Fruit fly (Drosophila melanogaster) whole organism, embryonic: ENCODE measurements around the gene Src64B.
A peak's percentile ranks its signal among the peaks of the same experiment; 100 is the strongest.

Source experiments
- Ada2b ChIP-seq: fragments of 200-800 bp; sonication (Bioruptor generic); IDR thresholded peaks from 2 replicates; pipeline ENCODE4 v1.3.6; 2022; ENCODE audit warnings: missing biosample characterization, missing genetic modification characterization
- BEAF-32 ChIP-seq: fragments of 200-800 bp; sonication (Bioruptor generic); optimal IDR thresholded peaks from 3 replicates; lab custom pipeline; 2017; ENCODE audit warnings: missing biosample characterization, missing genetic modification characterization, mild to moderate bottlenecking, moderate library complexity, missing genetic modification reagents
- Bgb ChIP-seq: fragments of 200-800 bp; sonication (Bioruptor generic); IDR thresholded peaks from 2 replicates; pipeline ENCODE4 v1.3.6; 2022; ENCODE audit warnings: missing biosample characterization, missing genetic modification characterization; ENCODE audit not compliant: partially characterized antibody
- CG15011 ChIP-seq: fragments of 200-800 bp; sonication (Bioruptor generic); optimal IDR thresholded peaks from 3 replicates; lab custom pipeline; 2018; ENCODE audit warnings: missing biosample characterization, mild to moderate bottlenecking, missing genetic modification characterization
- CG15073 ChIP-seq: fragments of 200-800 bp; sonication (Bioruptor generic); optimal IDR thresholded peaks from 2 replicates; lab custom pipeline; 2016; ENCODE audit warnings: missing biosample characterization, missing genetic modification characterization
- CG15514 ChIP-seq: fragments of 200-800 bp; sonication (Bioruptor generic); optimal IDR thresholded peaks from 3 replicates; lab custom pipeline; 2017; ENCODE audit warnings: missing biosample characterization, missing genetic modification characterization, mild to moderate bottlenecking, moderate library complexity, missing genetic modification reagents
- CG1603 ChIP-seq: fragments of 200-800 bp; sonication (Bioruptor generic); optimal IDR thresholded peaks from 2 replicates; lab custom pipeline; 2019; ENCODE audit warnings: missing biosample characterization, mild to moderate bottlenecking, missing genetic modification characterization, moderate library complexity
- CG16815 ChIP-seq: fragments of 200-800 bp; sonication (Bioruptor generic); optimal IDR thresholded peaks from 3 replicates; lab custom pipeline; 2017; ENCODE audit warnings: missing biosample characterization, mild to moderate bottlenecking, missing genetic modification characterization
- CG4360 ChIP-seq: fragments of 200-800 bp; sonication (Bioruptor generic); IDR thresholded peaks from 2 replicates; pipeline ENCODE4 v1.3.6; 2022; ENCODE audit warnings: missing biosample characterization, missing genetic modification characterization
- CG4707 ChIP-seq: fragments of 200-800 bp; sonication (Bioruptor generic); optimal IDR thresholded peaks from 2 replicates; lab custom pipeline; 2018; ENCODE audit warnings: missing biosample characterization, mild to moderate bottlenecking, missing genetic modification characterization, moderate library complexity
- CG5180 ChIP-seq: fragments of 200-800 bp; sonication (Bioruptor generic); optimal IDR thresholded peaks from 3 replicates; lab custom pipeline; 2017; ENCODE audit warnings: missing biosample characterization, missing genetic modification characterization, mild to moderate bottlenecking, moderate library complexity, missing genetic modification reagents
- CG5245 ChIP-seq: fragments of 200-800 bp; sonication (Bioruptor generic); optimal IDR thresholded peaks from 3 replicates; lab custom pipeline; 2016; ENCODE audit warnings: missing biosample characterization, missing genetic modification characterization
- CG6791 ChIP-seq: fragments of 200-800 bp; sonication (Bioruptor generic); IDR thresholded peaks from 3 replicates; pipeline ENCODE4 v1.3.6; 2022; ENCODE audit warnings: missing biosample characterization, missing genetic modification characterization; ENCODE audit not compliant: partially characterized antibody
- CG7839 ChIP-seq: fragments of 200-800 bp; sonication (Bioruptor generic); optimal IDR thresholded peaks from 3 replicates; lab custom pipeline; 2018; ENCODE audit warnings: missing biosample characterization, mild to moderate bottlenecking, missing genetic modification characterization, moderate library complexity
- CG7963 ChIP-seq: fragments of 200-800 bp; sonication (Bioruptor generic); IDR thresholded peaks from 3 replicates; pipeline ENCODE4 v1.3.6; 2022; ENCODE audit warnings: missing biosample characterization, missing genetic modification characterization; ENCODE audit not compliant: partially characterized antibody
- CG9609 ChIP-seq: fragments of 200-800 bp; sonication (Bioruptor generic); optimal IDR thresholded peaks from 3 replicates; lab custom pipeline; 2016; ENCODE audit warnings: missing biosample characterization, missing genetic modification characterization
- CG9932 ChIP-seq: fragments of 200-800 bp; sonication (Bioruptor generic); IDR thresholded peaks from 2 replicates; pipeline ENCODE4 v1.3.6; 2022; ENCODE audit warnings: missing biosample characterization, missing genetic modification characterization
- CkIIα-i1 ChIP-seq: fragments of 200-800 bp; sonication (Bioruptor generic); IDR thresholded peaks from 2 replicates; pipeline ENCODE4 v1.3.6; 2022; ENCODE audit warnings: missing biosample characterization, missing genetic modification characterization
- Dip3 ChIP-seq: fragments of 200-800 bp; sonication (Bioruptor generic); optimal IDR thresholded peaks from 3 replicates; lab custom pipeline; 2016; ENCODE audit warnings: missing biosample characterization, missing genetic modification characterization
- Dll ChIP-seq: fragments of 200-800 bp; sonication (Bioruptor generic); IDR thresholded peaks from 4 replicates; pipeline ENCODE4 v1.3.6; 2022; ENCODE audit warnings: missing biosample characterization, missing genetic modification characterization; ENCODE audit not compliant: partially characterized antibody
- E2f2 ChIP-seq: fragments of 200-800 bp; sonication (Bioruptor generic); IDR thresholded peaks from 2 replicates; pipeline ENCODE4 v1.3.6; 2022; ENCODE audit warnings: missing biosample characterization, missing genetic modification characterization
- Fer1 ChIP-seq: fragments of 200-800 bp; sonication (Bioruptor generic); optimal IDR thresholded peaks from 2 replicates; lab custom pipeline; 2017; ENCODE audit warnings: missing biosample characterization, mild to moderate bottlenecking, missing genetic modification characterization
- GATAe ChIP-seq: fragments of 200-800 bp; sonication (Bioruptor generic); conservative IDR thresholded peaks from 2 replicates; pipeline ENCODE4 v1.3.6; 2022; ENCODE audit warnings: missing biosample characterization, missing genetic modification characterization
- H2.0 ChIP-seq: fragments of 200-800 bp; sonication (Bioruptor generic); IDR thresholded peaks from 2 replicates; pipeline ENCODE4 v1.3.6; 2022; ENCODE audit warnings: missing biosample characterization, missing genetic modification characterization
- Hand ChIP-seq: fragments of 200-800 bp; sonication (Bioruptor generic); optimal IDR thresholded peaks from 2 replicates; lab custom pipeline; 2017; ENCODE audit warnings: mild to moderate bottlenecking, missing biosample characterization, missing genetic modification reagents, missing genetic modification characterization
- HmgD ChIP-seq: fragments of 200-800 bp; sonication (Bioruptor generic); optimal IDR thresholded peaks from 3 replicates; lab custom pipeline; 2016; ENCODE audit warnings: missing biosample characterization, missing genetic modification characterization
- Hsf ChIP-seq: fragments of 200-800 bp; sonication (Bioruptor generic); optimal IDR thresholded peaks from 3 replicates; lab custom pipeline; 2016; ENCODE audit warnings: missing biosample characterization, missing genetic modification characterization
- Lhr ChIP-seq: fragments of 200-800 bp; sonication (Bioruptor generic); optimal IDR thresholded peaks from 3 replicates; lab custom pipeline; 2017; ENCODE audit warnings: mild to moderate bottlenecking, missing biosample characterization, missing genetic modification reagents, missing genetic modification characterization
- Lim3 ChIP-seq: fragments of 200-800 bp; sonication (Bioruptor generic); IDR thresholded peaks from 2 replicates; pipeline ENCODE4 v1.3.6; 2022; ENCODE audit warnings: missing biosample characterization, missing genetic modification characterization
- NK7.1 ChIP-seq: fragments of 200-800 bp; sonication (Bioruptor generic); optimal IDR thresholded peaks from 3 replicates; lab custom pipeline; 2016; ENCODE audit warnings: missing biosample characterization, missing genetic modification characterization
- Nf-YA ChIP-seq: fragments of 200-800 bp; sonication (Bioruptor generic); IDR thresholded peaks from 2 replicates; pipeline ENCODE4 v1.3.6; 2022; ENCODE audit warnings: missing biosample characterization, missing genetic modification characterization
- Scr ChIP-seq: fragments of 200-800 bp; sonication (Bioruptor generic); IDR thresholded peaks from 2 replicates; pipeline ENCODE4 v1.3.6; 2022; ENCODE audit warnings: missing biosample characterization, missing genetic modification characterization; ENCODE audit not compliant: partially characterized antibody
- Side ChIP-seq: fragments of 200-800 bp; sonication (Bioruptor generic); optimal IDR thresholded peaks from 2 replicates; lab custom pipeline; 2016; ENCODE audit warnings: missing biosample characterization, missing genetic modification characterization
- ab ChIP-seq: fragments of 200-800 bp; sonication (Bioruptor generic); optimal IDR thresholded peaks from 2 replicates; lab custom pipeline; 2016; ENCODE audit warnings: missing biosample characterization, missing genetic modification characterization
- al ChIP-seq: fragments of 200-800 bp; sonication (Bioruptor generic); IDR thresholded peaks from 2 replicates; pipeline ENCODE4 v1.3.6; 2022; ENCODE audit warnings: missing biosample characterization, missing genetic modification characterization
- bcd ChIP-seq: fragments of 200-800 bp; sonication (Bioruptor generic); optimal IDR thresholded peaks from 2 replicates; lab custom pipeline; 2017; ENCODE audit warnings: missing biosample characterization, mild to moderate bottlenecking, missing genetic modification characterization
- chn ChIP-seq: fragments of 200-800 bp; sonication (Bioruptor generic); optimal IDR thresholded peaks from 2 replicates; lab custom pipeline; 2016; ENCODE audit warnings: missing biosample characterization, missing genetic modification characterization
- ems ChIP-seq: fragments of 200-800 bp; sonication (Bioruptor generic); optimal IDR thresholded peaks from 3 replicates; lab custom pipeline; 2016; ENCODE audit warnings: missing biosample characterization, missing genetic modification characterization
- ftz-f1 ChIP-seq: fragments of 200-800 bp; sonication (Bioruptor generic); optimal IDR thresholded peaks from 2 replicates; lab custom pipeline; 2016; ENCODE audit warnings: missing biosample characterization, missing genetic modification characterization
- gem ChIP-seq: fragments of 200-800 bp; sonication (Bioruptor generic); optimal IDR thresholded peaks from 2 replicates; lab custom pipeline; 2019; ENCODE audit warnings: missing biosample characterization, mild to moderate bottlenecking, missing genetic modification characterization, moderate library complexity
- kay ChIP-seq: fragments of 200-800 bp; sonication (Bioruptor generic); optimal IDR thresholded peaks from 2 replicates; lab custom pipeline; 2016; ENCODE audit warnings: missing biosample characterization, missing genetic modification characterization
- nmo ChIP-seq: fragments of 200-800 bp; sonication (Bioruptor generic); optimal IDR thresholded peaks from 2 replicates; lab custom pipeline; 2018; ENCODE audit warnings: missing biosample characterization, mild to moderate bottlenecking, missing genetic modification characterization, moderate library complexity
- sens ChIP-seq: fragments of 200-800 bp; sonication (Bioruptor generic); peaks from one replicate; lab custom pipeline; 2016; ENCODE audit warnings: missing biosample characterization, missing genetic modification characterization
- seq ChIP-seq: fragments of 200-800 bp; sonication (Bioruptor generic); IDR thresholded peaks from 2 replicates; pipeline ENCODE4 v1.3.6; 2022; ENCODE audit warnings: missing biosample characterization, missing genetic modification characterization
- stwl ChIP-seq: fragments of 200-800 bp; sonication (Bioruptor generic); optimal IDR thresholded peaks from 3 replicates; lab custom pipeline; 2018; ENCODE audit warnings: missing biosample characterization, mild to moderate bottlenecking, missing genetic modification characterization, moderate library complexity
- trh ChIP-seq: fragments of 200-800 bp; sonication (Bioruptor generic); optimal IDR thresholded peaks from 2 replicates; lab custom pipeline; 2016; ENCODE audit warnings: missing biosample characterization, missing genetic modification characterization
- tup ChIP-seq: fragments of 200-800 bp; sonication (Bioruptor generic); optimal IDR thresholded peaks from 2 replicates; lab custom pipeline; 2016; ENCODE audit warnings: missing biosample characterization, mild to moderate bottlenecking, missing genetic modification characterization, moderate library complexity
- unc-4 ChIP-seq: fragments of 200-800 bp; sonication (Bioruptor generic); IDR thresholded peaks from 2 replicates; pipeline ENCODE4 v1.3.6; 2022; ENCODE audit warnings: missing biosample characterization, missing genetic modification characterization; ENCODE audit not compliant: partially characterized antibody
- vvl ChIP-seq: fragments of 200-800 bp; sonication (Bioruptor generic); IDR thresholded peaks from 2 replicates; pipeline ENCODE4 v1.3.6; 2022; ENCODE audit warnings: missing biosample characterization, missing genetic modification characterization
- wor ChIP-seq: fragments of 200-800 bp; sonication (Bioruptor generic); IDR thresholded peaks from 2 replicates; pipeline ENCODE4 v1.3.6; 2022; ENCODE audit warnings: missing biosample characterization, missing genetic modification characterization
- zfh2 ChIP-seq: fragments of 200-800 bp; sonication (Bioruptor generic); optimal IDR thresholded peaks from 2 replicates; lab custom pipeline; 2016; ENCODE audit warnings: missing biosample characterization, missing genetic modification characterization

Src64B gene

DNA sequence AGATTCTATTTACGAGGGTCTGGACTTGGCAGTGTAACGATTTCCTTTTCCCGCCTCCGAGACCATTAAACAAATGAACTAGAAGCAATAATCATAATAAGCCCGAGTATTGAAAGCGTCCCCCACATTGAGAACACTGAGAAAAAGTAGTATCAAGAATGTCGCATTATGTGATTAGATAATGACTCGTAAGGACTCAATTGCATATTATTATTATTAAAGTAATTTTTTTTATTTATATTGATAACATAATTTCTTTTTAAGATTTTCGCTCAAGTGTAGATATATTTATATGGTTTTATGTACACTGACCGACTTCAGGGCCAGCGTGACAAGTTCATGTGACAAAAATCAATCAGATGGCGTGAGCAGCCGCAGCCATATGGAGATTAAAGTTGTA is 22.6 kb downstream of the Src64B start (continued):
- TF ChIP-seq CG9609 (no peak), CG7963 (GFP tag; lab: Robert Waterston, UW) (no peak), CG7839 (tag; lab: Kevin White, UChicago) (peak; percentile 63), CG16815 (GFP tag; lab: Kevin White, UChicago) (no peak), Dll (GFP tag; lab: Robert Waterston, UW) (no peak), ftz-f1 (GFP tag; lab: Kevin White, UChicago) (no peak), nmo (peak; percentile 31), kay (GFP tag; lab: Kevin White, UChicago) (no peak), Hand (no peak), CG1603 (no peak), CG4707 (GFP tag; lab: Kevin White, UChicago) (no peak), CG5180 (GFP tag; lab: Kevin White, UChicago) (no peak), Nf-YA (no peak), wor (no peak), CG4360 (GFP tag; lab: Robert Waterston, UW) (no peak), tup (GFP tag; lab: Kevin White, UChicago) (no peak), ems (GFP tag; lab: Kevin White, UChicago) (no peak), CG15011 (GFP tag; lab: Kevin White, UChicago) (no peak), chn (GFP tag; lab: Kevin White, UChicago) (no peak), Dip3 (no peak), Side (GFP tag; lab: Kevin White, UChicago) (no peak), CG9932 (GFP tag; lab: Robert Waterston, UW) (no peak), CG5245 (GFP tag; lab: Kevin White, UChicago) (no peak), Fer1 (peak; percentile 55), gem (tag; lab: Kevin White, UChicago) (peak; percentile 75), CkIIα-i1 (GFP tag; lab: Robert Waterston, UW) (no peak), HmgD (no peak), seq (GFP tag; lab: Robert Waterston, UW) (no peak), Hsf (GFP tag; lab: Kevin White, UChicago) (no peak), CG15514 (GFP tag; lab: Kevin White, UChicago) (peak; percentile 32), Bgb (GFP tag; lab: Robert Waterston, UW) (no peak), bcd (no peak), Lhr (no peak), CG15073 (GFP tag; lab: Kevin White, UChicago) (no peak), Ada2b (peak; percentile 54), CG6791 (no peak), zfh2 (GFP tag; lab: Kevin White, UChicago) (no peak), NK7.1 (GFP tag; lab: Kevin White, UChicago) (no peak), Lim3 (GFP tag; lab: Robert Waterston, UW) (no peak), ab (no peak), unc-4 (no peak), BEAF-32 (GFP tag; lab: Kevin White, UChicago) (no peak), Scr (GFP tag; lab: Robert Waterston, UW) (no peak), sens (peak; percentile 9), trh (GFP tag; lab: Kevin White, UChicago) (no peak), al (GFP tag; lab: Robert Waterston, UW) (no peak), GATAe (GFP tag; lab: Robert Waterston, UW) (0 out of 2 replicates have a peak, but pooled peaks have one; percentile 14), H2.0 (peak; percentile 35; the same call in 1 of the 2 replicates), E2f2 (GFP tag; lab: Robert Waterston, UW) (no peak), vvl (0 out of 2 replicates have a peak, but pooled peaks have one; percentile 37), stwl (tag; lab: Kevin White, UChicago) (no peak)
